Fruit fly (Drosophila melanogaster) whole organism, embryonic: Measurements from ENCODE around the gene CG16865.
A peak's percentile ranks its signal among the peaks of the same experiment; 100 is the strongest.

Experiments
- Abd-B ChIP-seq: fragments of 200-800 bp; sonication (Bioruptor generic); optimal IDR thresholded peaks from 2 replicates; lab custom pipeline; 2018; ENCODE audit warnings: missing biosample characterization, mild to moderate bottlenecking, missing genetic modification characterization, moderate library complexity
- Asciz ChIP-seq: fragments of 200-800 bp; sonication (Bioruptor generic); optimal IDR thresholded peaks from 2 replicates; lab custom pipeline; 2017; ENCODE audit warnings: missing biosample characterization, mild to moderate bottlenecking, missing genetic modification characterization, missing genetic modification reagents
- BEAF-32 ChIP-seq: fragments of 200-800 bp; sonication (Bioruptor generic); optimal IDR thresholded peaks from 3 replicates; lab custom pipeline; 2017; ENCODE audit warnings: missing biosample characterization, missing genetic modification characterization, mild to moderate bottlenecking, moderate library complexity, missing genetic modification reagents
- CG1024 ChIP-seq: fragments of 200-800 bp; sonication (Bioruptor generic); IDR thresholded peaks from 2 replicates; pipeline ENCODE4 v1.3.6; 2022; ENCODE audit warnings: missing biosample characterization, missing genetic modification characterization
- CG10543 ChIP-seq: fragments of 200-800 bp; sonication (Bioruptor generic); optimal IDR thresholded peaks from 3 replicates; lab custom pipeline; 2017; ENCODE audit warnings: missing biosample characterization, mild to moderate bottlenecking, missing genetic modification characterization, moderate library complexity
- CG11093 ChIP-seq: fragments of 200-800 bp; sonication (Bioruptor generic); IDR thresholded peaks from 3 replicates; pipeline ENCODE4 v1.3.6; 2022; ENCODE audit warnings: missing biosample characterization, missing genetic modification characterization
- CG11456 ChIP-seq: fragments of 200-800 bp; sonication (Bioruptor generic); IDR thresholded peaks from 3 replicates; pipeline ENCODE4 v1.3.6; 2022; ENCODE audit warnings: missing biosample characterization, missing genetic modification characterization
- CG15514 ChIP-seq: fragments of 200-800 bp; sonication (Bioruptor generic); optimal IDR thresholded peaks from 3 replicates; lab custom pipeline; 2017; ENCODE audit warnings: missing biosample characterization, missing genetic modification characterization, mild to moderate bottlenecking, moderate library complexity, missing genetic modification reagents
- CG2116 ChIP-seq: fragments of 200-800 bp; sonication (Bioruptor generic); optimal IDR thresholded peaks from 3 replicates; lab custom pipeline; 2018; ENCODE audit warnings: missing biosample characterization, mild to moderate bottlenecking, missing genetic modification characterization
- CG32532 ChIP-seq: fragments of 200-800 bp; sonication (Bioruptor generic); IDR thresholded peaks from 2 replicates; pipeline ENCODE4 v1.3.6; 2022; ENCODE audit warnings: missing biosample characterization, missing genetic modification characterization
- CG3838 ChIP-seq: fragments of 200-800 bp; sonication (Bioruptor generic); optimal IDR thresholded peaks from 3 replicates; lab custom pipeline; 2016; ENCODE audit warnings: missing biosample characterization, missing genetic modification characterization
- CG6175 ChIP-seq: fragments of 200-800 bp; sonication (Bioruptor generic); IDR thresholded peaks from 3 replicates; pipeline ENCODE4 v1.3.6; 2022; ENCODE audit warnings: missing biosample characterization, missing genetic modification characterization
- CG6813 ChIP-seq: fragments of 200-800 bp; sonication (Bioruptor generic); optimal IDR thresholded peaks from 2 replicates; lab custom pipeline; 2017; ENCODE audit warnings: missing biosample characterization, missing genetic modification characterization, mild to moderate bottlenecking, moderate library complexity, missing genetic modification reagents
- CG8290 ChIP-seq, 3 experiments: fragments of 200-800 bp; sonication (Bioruptor generic); optimal IDR thresholded peaks; 2 replicates each; lab custom pipeline; 2016 to 2019; ENCODE audit warnings: missing biosample characterization in 3 of 3, missing genetic modification characterization in 3 of 3, mild to moderate bottlenecking in 2 of 3, moderate library complexity in 1 of 3
- Dbx ChIP-seq: fragments of 200-800 bp; sonication (Bioruptor generic); IDR thresholded peaks from 3 replicates; pipeline ENCODE4 v1.3.6; 2022; ENCODE audit warnings: missing biosample characterization, missing genetic modification characterization
- Doc2 ChIP-seq: fragments of 200-800 bp; sonication (Bioruptor generic); IDR thresholded peaks from 2 replicates; pipeline ENCODE4 v1.3.6; 2022; ENCODE audit warnings: missing biosample characterization, missing genetic modification characterization
- Dref ChIP-seq: fragments of 200-800 bp; sonication (Bioruptor generic); IDR thresholded peaks from 2 replicates; pipeline ENCODE4 v1.3.6; 2022; ENCODE audit warnings: missing biosample characterization, missing genetic modification characterization
- Gug ChIP-seq: fragments of 200-800 bp; sonication (Bioruptor generic); IDR thresholded peaks from 4 replicates; pipeline ENCODE4 v1.3.6; 2022; ENCODE audit warnings: missing biosample characterization, missing genetic modification characterization
- HHEX ChIP-seq: fragments of 200-800 bp; sonication (Bioruptor generic); optimal IDR thresholded peaks from 3 replicates; lab custom pipeline; 2017; ENCODE audit warnings: missing biosample characterization, mild to moderate bottlenecking, missing genetic modification characterization, missing genetic modification reagents
- Hr3 ChIP-seq: fragments of 200-800 bp; sonication (Bioruptor generic); optimal IDR thresholded peaks from 3 replicates; lab custom pipeline; 2016; ENCODE audit warnings: missing biosample characterization, missing genetic modification characterization
- Hr78 ChIP-seq, 2 experiments: fragments of 200-800 bp in 1 of 2; fragments of >200 bp in 1 of 2; sonication (Bioruptor generic) in 1 of 2; optimal IDR thresholded peaks; 2 replicates each; lab custom pipeline; 2017 to 2019; ENCODE audit warnings: missing biosample characterization in 2 of 2, missing genetic modification characterization in 2 of 2, mild to moderate bottlenecking in 1 of 2, moderate library complexity in 1 of 2
- Jarid2 ChIP-seq: fragments of 200-800 bp; sonication (Bioruptor generic); optimal IDR thresholded peaks from 3 replicates; lab custom pipeline; 2017; ENCODE audit warnings: mild to moderate bottlenecking, missing biosample characterization, missing genetic modification reagents, missing genetic modification characterization
- Optix ChIP-seq: fragments of 200-800 bp; sonication (Bioruptor generic); IDR thresholded peaks from 3 replicates; pipeline ENCODE4 v1.3.6; 2022; ENCODE audit warnings: missing biosample characterization, missing genetic modification characterization
- Pdp1 ChIP-seq, 2 experiments: fragments of 200-800 bp; sonication (Bioruptor generic); optimal IDR thresholded peaks; 3 replicates each; lab custom pipeline; 2016; ENCODE audit warnings: missing biosample characterization in 2 of 2, missing genetic modification characterization in 2 of 2, mild to moderate bottlenecking in 1 of 2, moderate library complexity in 1 of 2
- Rfx ChIP-seq: fragments of 200-800 bp; sonication (Bioruptor generic); IDR thresholded peaks from 2 replicates; pipeline ENCODE4 v1.3.6; 2022; ENCODE audit warnings: missing biosample characterization, missing genetic modification characterization
- Ssrp ChIP-seq: fragments of 200-800 bp; sonication (Bioruptor generic); optimal IDR thresholded peaks from 2 replicates; lab custom pipeline; 2018; ENCODE audit warnings: missing biosample characterization, mild to moderate bottlenecking, missing genetic modification characterization, moderate library complexity
- Trl ChIP-seq, 3 experiments: fragments of >200 bp in 2 of 3; fragments of 200-800 bp in 1 of 3; sonication (Bioruptor generic) in 1 of 3; optimal IDR thresholded peaks; 2 replicates in 1 of 3; 3 replicates in 2 of 3; lab custom pipeline; 2016 to 2017; ENCODE audit warnings: missing biosample characterization in 1 of 3, missing genetic modification characterization in 1 of 3
- amos ChIP-seq: fragments of 200-800 bp; sonication (Bioruptor generic); IDR thresholded peaks from 2 replicates; pipeline ENCODE4 v1.3.6; 2022; ENCODE audit warnings: missing biosample characterization, missing genetic modification characterization; ENCODE audit not compliant: partially characterized antibody
- ap ChIP-seq: fragments of 200-800 bp; sonication (Bioruptor generic); IDR thresholded peaks from 2 replicates; pipeline ENCODE4 v1.3.6; 2022; ENCODE audit warnings: missing biosample characterization, missing genetic modification characterization
- ash1 ChIP-seq: fragments of 200-800 bp; sonication (Bioruptor generic); optimal IDR thresholded peaks from 2 replicates; lab custom pipeline; 2018; ENCODE audit warnings: missing biosample characterization, mild to moderate bottlenecking, missing genetic modification characterization
- chinmo ChIP-seq: fragments of 200-800 bp; sonication (Bioruptor generic); IDR thresholded peaks from 4 replicates; pipeline ENCODE4 v1.3.6; 2022; ENCODE audit warnings: missing biosample characterization, missing genetic modification characterization; ENCODE audit not compliant: partially characterized antibody
- ci ChIP-seq: fragments of 200-800 bp; sonication (Bioruptor generic); IDR thresholded peaks from 3 replicates; pipeline ENCODE4 v1.3.6; 2022; ENCODE audit warnings: missing biosample characterization, missing genetic modification characterization
- crol ChIP-seq: fragments of 200-800 bp; sonication (Bioruptor generic); IDR thresholded peaks from 2 replicates; pipeline ENCODE4 v1.3.6; 2022; ENCODE audit warnings: missing biosample characterization, missing genetic modification characterization
- dmrt11E ChIP-seq: fragments of 200-800 bp; sonication (Bioruptor generic); optimal IDR thresholded peaks from 3 replicates; lab custom pipeline; 2018; ENCODE audit warnings: missing biosample characterization, mild to moderate bottlenecking, missing genetic modification characterization, moderate library complexity
- emc ChIP-seq: fragments of 200-800 bp; sonication (Bioruptor generic); optimal IDR thresholded peaks from 2 replicates; lab custom pipeline; 2016; ENCODE audit warnings: missing biosample characterization, missing genetic modification characterization
- ftz-f1 ChIP-seq: fragments of 200-800 bp; sonication (Bioruptor generic); optimal IDR thresholded peaks from 2 replicates; lab custom pipeline; 2016; ENCODE audit warnings: missing biosample characterization, missing genetic modification characterization
- ind ChIP-seq: fragments of 200-800 bp; sonication (Bioruptor generic); optimal IDR thresholded peaks from 3 replicates; lab custom pipeline; 2016; ENCODE audit warnings: missing biosample characterization, missing genetic modification characterization
- kay ChIP-seq: fragments of 200-800 bp; sonication (Bioruptor generic); optimal IDR thresholded peaks from 2 replicates; lab custom pipeline; 2016; ENCODE audit warnings: missing biosample characterization, missing genetic modification characterization
- klu ChIP-seq: fragments of 200-800 bp; sonication (Bioruptor generic); IDR thresholded peaks from 2 replicates; pipeline ENCODE4 v1.3.6; 2022; ENCODE audit warnings: missing biosample characterization, missing genetic modification characterization
- lab ChIP-seq: fragments of 200-800 bp; sonication (Bioruptor generic); optimal IDR thresholded peaks from 3 replicates; lab custom pipeline; 2017; ENCODE audit warnings: missing biosample characterization, missing genetic modification characterization, mild to moderate bottlenecking, moderate library complexity, missing genetic modification reagents
- phol ChIP-seq: fragments of 200-800 bp; sonication (Bioruptor generic); optimal IDR thresholded peaks from 3 replicates; lab custom pipeline; 2018; ENCODE audit warnings: missing biosample characterization, mild to moderate bottlenecking, missing genetic modification characterization, moderate library complexity
- pum ChIP-seq: fragments of 200-800 bp; sonication (Bioruptor generic); optimal IDR thresholded peaks from 2 replicates; lab custom pipeline; 2016; ENCODE audit warnings: missing biosample characterization, missing genetic modification characterization
- rib ChIP-seq: fragments of 200-800 bp; sonication (Bioruptor generic); IDR thresholded peaks from 2 replicates; pipeline ENCODE4 v1.3.6; 2022; ENCODE audit warnings: missing biosample characterization, missing genetic modification characterization
- seq ChIP-seq: fragments of 200-800 bp; sonication (Bioruptor generic); IDR thresholded peaks from 2 replicates; pipeline ENCODE4 v1.3.6; 2022; ENCODE audit warnings: missing biosample characterization, missing genetic modification characterization
- sim ChIP-seq: fragments of 200-800 bp; sonication (Bioruptor generic); IDR thresholded peaks from 2 replicates; pipeline ENCODE4 v1.3.6; 2022; ENCODE audit warnings: missing biosample characterization, missing genetic modification characterization
- slbo ChIP-seq: fragments of 200-800 bp; sonication (Bioruptor generic); IDR thresholded peaks from 2 replicates; pipeline ENCODE4 v1.3.6; 2022; ENCODE audit warnings: missing biosample characterization, missing genetic modification characterization
- slou ChIP-seq: fragments of 200-800 bp; sonication (Bioruptor generic); optimal IDR thresholded peaks from 3 replicates; lab custom pipeline; 2016; ENCODE audit warnings: missing biosample characterization, missing genetic modification characterization
- wor ChIP-seq: fragments of 200-800 bp; sonication (Bioruptor generic); IDR thresholded peaks from 2 replicates; pipeline ENCODE4 v1.3.6; 2022; ENCODE audit warnings: missing biosample characterization, missing genetic modification characterization

The CG16865 gene

DNA sequence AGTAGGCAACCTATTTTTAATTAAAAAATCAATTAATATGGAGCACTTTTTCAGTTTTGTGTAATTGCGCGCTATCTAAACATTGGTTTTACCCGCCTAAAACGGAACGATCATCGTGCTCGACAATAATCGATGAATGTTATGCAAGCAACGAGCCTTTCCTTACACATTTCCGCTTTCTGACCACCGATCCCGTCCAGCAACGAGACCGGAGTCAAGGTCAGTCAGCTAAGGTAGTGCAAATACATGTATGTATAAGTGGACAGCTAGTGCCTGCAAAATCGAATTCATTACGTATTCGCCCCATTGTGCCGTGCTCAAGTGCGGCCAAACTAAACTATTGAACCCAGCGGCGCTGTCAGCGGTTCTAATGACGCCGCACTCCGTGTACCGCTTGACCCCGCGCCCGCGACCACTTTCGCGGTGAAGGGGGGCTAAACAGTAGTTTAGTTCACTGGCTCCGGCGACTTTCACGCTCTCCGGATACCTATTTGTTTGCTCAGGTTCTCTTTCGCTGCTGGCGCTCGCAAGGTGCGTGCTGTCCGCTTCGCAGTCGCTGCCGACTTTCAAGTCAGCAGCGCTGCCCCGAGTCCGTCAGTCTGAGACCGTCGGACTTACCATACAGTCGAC lies 8.2 kb upstream of the CG16865 start, which contains the start of gene CAH1 (continued):
- no peak for TF ChIP-seq HHEX (GFP tag; lab: Kevin White, UChicago)
- no peak for TF ChIP-seq Hr3
- no peak for TF ChIP-seq phol (tag; lab: Kevin White, UChicago)
- TF ChIP-seq Doc2 (GFP tag; lab: Robert Waterston, UW), result no peak
- no peak for TF ChIP-seq Gug
- TF ChIP-seq seq, result no peak
- no peak for TF ChIP-seq Jarid2 (GFP tag; lab: Kevin White, UChicago)
- 0 out of 2 replicates have a peak, but pooled peaks have one; percentile 16 for TF ChIP-seq klu (GFP tag; lab: Robert Waterston, UW)
- TF ChIP-seq wor (GFP tag; lab: Robert Waterston, UW), result no peak
- 0 out of 3 replicates have a peak, but pooled peaks have one; percentile 61 for TF ChIP-seq CG6175
- no peak for TF ChIP-seq Ssrp (tag; lab: Kevin White, UChicago)
- no peak for TF ChIP-seq CG1024
- TF ChIP-seq dmrt11E (tag; lab: Kevin White, UChicago), result no peak
- no peak for TF ChIP-seq Dref (GFP tag; lab: Robert Waterston, UW)
- no peak for TF ChIP-seq Asciz (GFP tag; lab: Kevin White, UChicago)
- TF ChIP-seq CG11093 (GFP tag; lab: Robert Waterston, UW), result no peak
- TF ChIP-seq CG11456, result no peak
- peak; percentile 63 for TF ChIP-seq ftz-f1 (GFP tag; lab: Kevin White, UChicago)
- no peak for TF ChIP-seq ash1 (GFP tag; lab: Kevin White, UChicago)
- no peak for TF ChIP-seq CG3838 (GFP tag; lab: Kevin White, UChicago)
- no peak for TF ChIP-seq ci (GFP tag; lab: Robert Waterston, UW)
- peak in 1 of 2 experiments; percentile 96 for TF ChIP-seq Hr78 (GFP tag; optimal IDR thresholded peaks at IDR 0.05; lab: Kevin White, UChicago)
- TF ChIP-seq kay (GFP tag; lab: Kevin White, UChicago), result no peak
- TF ChIP-seq BEAF-32 (GFP tag; lab: Kevin White, UChicago), result no peak
- TF ChIP-seq emc, result no peak
- TF ChIP-seq CG10543 (GFP tag; lab: Kevin White, UChicago), result peak; percentile 41
- peak; percentile 23 for TF ChIP-seq lab (GFP tag; lab: Kevin White, UChicago)
- TF ChIP-seq CG8290 (GFP tag; optimal IDR thresholded peaks at IDR 0.05; lab: Kevin White, UChicago), result no peak
- peak in 1 of 2 experiments; percentile 42 for TF ChIP-seq CG8290 (tag; optimal IDR thresholded peaks at IDR 0.05; lab: Kevin White, UChicago)
- no peak for TF ChIP-seq pum (GFP tag; lab: Kevin White, UChicago)
- no peak for TF ChIP-seq sim (GFP tag; lab: Robert Waterston, UW)
- TF ChIP-seq slou, result no peak
- TF ChIP-seq Trl (optimal IDR thresholded peaks at IDR 0.05; lab: Kevin White, UChicago), result peak in 1 of 2 experiments; percentile 37
- no peak for TF ChIP-seq Trl (GFP tag; optimal IDR thresholded peaks at IDR 0.05; lab: Kevin White, UChicago)
- TF ChIP-seq crol (GFP tag; lab: Robert Waterston, UW), result peak; percentile 92
- no peak for TF ChIP-seq Abd-B
- TF ChIP-seq slbo (GFP tag; lab: Robert Waterston, UW), result 0 out of 2 replicates have a peak, but pooled peaks have one; percentile 5
- TF ChIP-seq chinmo (GFP tag; lab: Robert Waterston, UW), result peak; percentile 93
- TF ChIP-seq CG6813, result no peak
- no peak for TF ChIP-seq ap
- TF ChIP-seq Optix (GFP tag; lab: Robert Waterston, UW), result no peak
- TF ChIP-seq Pdp1 (GFP tag; optimal IDR thresholded peaks at IDR 0.05; lab: Kevin White, UChicago), result peak in 1 of 2 experiments; percentile 80
- TF ChIP-seq CG2116 (GFP tag; lab: Kevin White, UChicago), result no peak
- peak; percentile 44; the same call in 1 of the 3 replicates for TF ChIP-seq Dbx (GFP tag; lab: Robert Waterston, UW)
- no peak for TF ChIP-seq Rfx
- TF ChIP-seq CG32532 (GFP tag; lab: Robert Waterston, UW), result peak; percentile 19; the same call in 1 of the 2 replicates
- peak; percentile 54; the same call in 1 of the 2 replicates for TF ChIP-seq rib
- TF ChIP-seq amos (GFP tag; lab: Robert Waterston, UW), result peak; percentile 19; the same call in 1 of the 2 replicates
- no peak for TF ChIP-seq ind (GFP tag; lab: Kevin White, UChicago)
- TF ChIP-seq CG15514 (GFP tag; lab: Kevin White, UChicago), result peak; percentile 21
